Fruit fly (Drosophila melanogaster) whole organism, embryonic: ENCODE results near the gene RpL13.
A peak's percentile ranks its signal among the peaks of the same experiment; 100 is the strongest.

ENCODE experiments used
- Atf-2 ChIP-seq: fragments of 200-800 bp; sonication (Bioruptor generic); optimal IDR thresholded peaks from 2 replicates; lab custom pipeline; 2016; ENCODE audit warnings: missing biosample characterization, missing genetic modification characterization
- Atf6 ChIP-seq: fragments of 200-800 bp; sonication (Bioruptor generic); IDR thresholded peaks from 2 replicates; pipeline ENCODE4 v1.3.6; 2022; ENCODE audit warnings: missing biosample characterization, missing genetic modification characterization
- Bteb2 ChIP-seq: fragments of 200-800 bp; sonication (Bioruptor generic); optimal IDR thresholded peaks from 2 replicates; lab custom pipeline; 2016; ENCODE audit warnings: missing biosample characterization, missing genetic modification characterization
- CG12155 ChIP-seq: fragments of 200-800 bp; sonication (Bioruptor generic); optimal IDR thresholded peaks from 3 replicates; lab custom pipeline; 2016; ENCODE audit warnings: missing biosample characterization, missing genetic modification characterization
- CG12299 ChIP-seq: fragments of 200-800 bp; sonication (Bioruptor generic); optimal IDR thresholded peaks from 2 replicates; lab custom pipeline; 2018; ENCODE audit warnings: missing biosample characterization, mild to moderate bottlenecking, missing genetic modification characterization
- CG12659 ChIP-seq: fragments of 200-800 bp; sonication (Bioruptor generic); optimal IDR thresholded peaks from 3 replicates; lab custom pipeline; 2017; ENCODE audit warnings: mild to moderate bottlenecking, missing biosample characterization, missing genetic modification reagents, missing genetic modification characterization
- CG13894 ChIP-seq: fragments of 200-800 bp; sonication (Bioruptor generic); optimal IDR thresholded peaks from 3 replicates; lab custom pipeline; 2018; ENCODE audit warnings: missing biosample characterization, mild to moderate bottlenecking, missing genetic modification characterization, moderate library complexity
- CG14050 ChIP-seq: fragments of 200-800 bp; sonication (Bioruptor generic); IDR thresholded peaks from 3 replicates; pipeline ENCODE4 v1.3.6; 2022; ENCODE audit warnings: missing biosample characterization, missing genetic modification characterization
- CG15479 ChIP-seq: fragments of 200-800 bp; sonication (Bioruptor generic); optimal IDR thresholded peaks from 3 replicates; lab custom pipeline; 2019; ENCODE audit warnings: missing biosample characterization, mild to moderate bottlenecking, missing genetic modification characterization, moderate library complexity
- CG16813 ChIP-seq: fragments of 200-800 bp; sonication (Bioruptor generic); IDR thresholded peaks from 3 replicates; pipeline ENCODE4 v1.3.6; 2022; ENCODE audit warnings: missing biosample characterization, missing genetic modification characterization; ENCODE audit not compliant: partially characterized antibody
- CG17328 ChIP-seq: fragments of 200-800 bp; sonication (Bioruptor generic); IDR thresholded peaks from 2 replicates; pipeline ENCODE4 v1.3.6; 2022; ENCODE audit warnings: missing biosample characterization, missing genetic modification characterization
- CG2712 ChIP-seq: fragments of 200-800 bp; optimal IDR thresholded peaks from 3 replicates; lab custom pipeline; 2019; ENCODE audit warnings: missing biosample characterization, mild to moderate bottlenecking, missing genetic modification characterization, moderate library complexity
- CG30020 ChIP-seq: fragments of 200-800 bp; optimal IDR thresholded peaks from 2 replicates; lab custom pipeline; 2019; ENCODE audit warnings: missing biosample characterization, mild to moderate bottlenecking, missing genetic modification characterization, moderate library complexity
- CG33557 ChIP-seq: fragments of 200-800 bp; sonication (Bioruptor generic); optimal IDR thresholded peaks from 2 replicates; lab custom pipeline; 2019; ENCODE audit warnings: missing biosample characterization, mild to moderate bottlenecking, missing genetic modification characterization, moderate library complexity
- CG6272 ChIP-seq: fragments of 200-800 bp; sonication (Bioruptor generic); IDR thresholded peaks from 2 replicates; pipeline ENCODE4 v1.3.6; 2022; ENCODE audit warnings: missing biosample characterization, missing genetic modification characterization
- CG6683 ChIP-seq: fragments of 200-800 bp; sonication (Bioruptor generic); optimal IDR thresholded peaks from 2 replicates; lab custom pipeline; 2017; ENCODE audit warnings: missing biosample characterization, mild to moderate bottlenecking, missing genetic modification characterization, missing genetic modification reagents
- CG6854 ChIP-seq: fragments of 200-800 bp; sonication (Bioruptor generic); optimal IDR thresholded peaks from 3 replicates; lab custom pipeline; 2017; ENCODE audit warnings: missing biosample characterization, mild to moderate bottlenecking, missing genetic modification characterization
- CG7987 ChIP-seq: fragments of 200-800 bp; sonication (Bioruptor generic); optimal IDR thresholded peaks from 2 replicates; lab custom pipeline; 2018; ENCODE audit warnings: missing biosample characterization, mild to moderate bottlenecking, missing genetic modification characterization, moderate library complexity
- CG8478 ChIP-seq: fragments of >200 bp; optimal IDR thresholded peaks from 2 replicates; lab custom pipeline; 2018
- CG8924 ChIP-seq: fragments of 200-800 bp; optimal IDR thresholded peaks from 3 replicates; lab custom pipeline; 2019; ENCODE audit warnings: missing biosample characterization, mild to moderate bottlenecking, missing genetic modification characterization, moderate library complexity
- CG9609 ChIP-seq: fragments of 200-800 bp; sonication (Bioruptor generic); optimal IDR thresholded peaks from 3 replicates; lab custom pipeline; 2016; ENCODE audit warnings: missing biosample characterization, missing genetic modification characterization
- Dbx ChIP-seq: fragments of 200-800 bp; sonication (Bioruptor generic); IDR thresholded peaks from 3 replicates; pipeline ENCODE4 v1.3.6; 2022; ENCODE audit warnings: missing biosample characterization, missing genetic modification characterization
- Dref ChIP-seq: fragments of 200-800 bp; sonication (Bioruptor generic); IDR thresholded peaks from 2 replicates; pipeline ENCODE4 v1.3.6; 2022; ENCODE audit warnings: missing biosample characterization, missing genetic modification characterization
- HLH4C ChIP-seq: fragments of 200-800 bp; sonication (Bioruptor generic); IDR thresholded peaks from 3 replicates; pipeline ENCODE4 v1.3.6; 2022; ENCODE audit warnings: missing biosample characterization, missing genetic modification characterization; ENCODE audit not compliant: partially characterized antibody
- Hr78 ChIP-seq, 2 experiments: fragments of 200-800 bp in 1 of 2; fragments of >200 bp in 1 of 2; sonication (Bioruptor generic) in 1 of 2; optimal IDR thresholded peaks; 2 replicates each; lab custom pipeline; 2017 to 2019; ENCODE audit warnings: missing biosample characterization in 2 of 2, missing genetic modification characterization in 2 of 2, mild to moderate bottlenecking in 1 of 2, moderate library complexity in 1 of 2
- MTF-1 ChIP-seq: fragments of 200-800 bp; sonication (Bioruptor generic); optimal IDR thresholded peaks from 2 replicates; lab custom pipeline; 2018; ENCODE audit warnings: missing biosample characterization, mild to moderate bottlenecking, missing genetic modification characterization, borderline replicate concordance
- Nf-YB ChIP-seq: fragments of 200-800 bp; sonication (Bioruptor generic); optimal IDR thresholded peaks from 3 replicates; lab custom pipeline; 2019; ENCODE audit warnings: missing biosample characterization, mild to moderate bottlenecking, missing genetic modification characterization, moderate library complexity
- Oli ChIP-seq: fragments of 200-800 bp; sonication (Bioruptor generic); optimal IDR thresholded peaks from 2 replicates; lab custom pipeline; 2018; ENCODE audit warnings: missing biosample characterization, mild to moderate bottlenecking, missing genetic modification characterization, moderate library complexity
- Pdp1 ChIP-seq, 2 experiments: fragments of 200-800 bp; sonication (Bioruptor generic); optimal IDR thresholded peaks; 3 replicates each; lab custom pipeline; 2016; ENCODE audit warnings: missing biosample characterization in 2 of 2, missing genetic modification characterization in 2 of 2, mild to moderate bottlenecking in 1 of 2, moderate library complexity in 1 of 2
- Six4 ChIP-seq: fragments of 200-800 bp; sonication (Bioruptor generic); optimal IDR thresholded peaks from 2 replicates; lab custom pipeline; 2016; ENCODE audit warnings: missing biosample characterization, missing genetic modification characterization
- Sox100B ChIP-seq: fragments of 200-800 bp; sonication (Bioruptor generic); optimal IDR thresholded peaks from 3 replicates; lab custom pipeline; 2018; ENCODE audit warnings: missing biosample characterization, mild to moderate bottlenecking, missing genetic modification characterization
- Xbp1 ChIP-seq: fragments of 200-800 bp; sonication (Bioruptor generic); optimal IDR thresholded peaks from 3 replicates; lab custom pipeline; 2016; ENCODE audit warnings: missing biosample characterization, mild to moderate bottlenecking, missing genetic modification characterization
- ase ChIP-seq: fragments of 200-800 bp; sonication (Bioruptor generic); IDR thresholded peaks from 3 replicates; pipeline ENCODE4 v1.3.6; 2022; ENCODE audit warnings: missing biosample characterization, missing genetic modification characterization
- br ChIP-seq: fragments of >200 bp; optimal IDR thresholded peaks from 2 replicates; lab custom pipeline; 2017
- dati ChIP-seq: fragments of 200-800 bp; sonication (Bioruptor generic); IDR thresholded peaks from 2 replicates; pipeline ENCODE4 v1.3.6; 2022; ENCODE audit warnings: missing biosample characterization, missing genetic modification characterization
- emc ChIP-seq: fragments of 200-800 bp; sonication (Bioruptor generic); optimal IDR thresholded peaks from 2 replicates; lab custom pipeline; 2016; ENCODE audit warnings: missing biosample characterization, missing genetic modification characterization
- fd64A ChIP-seq: fragments of 200-800 bp; sonication (Bioruptor generic); optimal IDR thresholded peaks from 3 replicates; lab custom pipeline; 2018; ENCODE audit warnings: missing biosample characterization, mild to moderate bottlenecking, missing genetic modification characterization
- hbn ChIP-seq: fragments of 200-800 bp; sonication (Bioruptor generic); IDR thresholded peaks from 2 replicates; pipeline ENCODE4 v1.3.6; 2022; ENCODE audit warnings: missing biosample characterization, missing genetic modification characterization; ENCODE audit not compliant: partially characterized antibody
- kah ChIP-seq: fragments of 200-800 bp; sonication (Bioruptor generic); optimal IDR thresholded peaks from 2 replicates; lab custom pipeline; 2018; ENCODE audit warnings: missing biosample characterization, mild to moderate bottlenecking, missing genetic modification characterization
- ken ChIP-seq: fragments of 200-800 bp; sonication (Bioruptor generic); IDR thresholded peaks from 3 replicates; pipeline ENCODE4 v1.3.6; 2022; ENCODE audit warnings: missing biosample characterization, missing genetic modification characterization
- lmd ChIP-seq: fragments of 200-800 bp; sonication (Bioruptor generic); IDR thresholded peaks from 2 replicates; pipeline ENCODE4 v1.3.6; 2022; ENCODE audit warnings: missing biosample characterization, missing genetic modification characterization
- maf-S ChIP-seq: fragments of 200-800 bp; sonication (Bioruptor generic); optimal IDR thresholded peaks from 2 replicates; lab custom pipeline; 2016; ENCODE audit warnings: missing biosample characterization, missing genetic modification characterization
- prd ChIP-seq, 3 experiments: fragments of >200 bp in 2 of 3; fragments of 200-800 bp in 1 of 3; sonication (Bioruptor generic) in 1 of 3; optimal IDR thresholded peaks in 2 of 3; IDR thresholded peaks in 1 of 3; 2 replicates in 2 of 3; 3 replicates in 1 of 3; pipeline versions ENCODE4 v1.3.6 to Lab custom; 2017 to 2022; ENCODE audit warnings: missing biosample characterization in 1 of 3, missing genetic modification characterization in 1 of 3
- schlank ChIP-seq: fragments of 200-800 bp; sonication (Bioruptor generic); optimal IDR thresholded peaks from 2 replicates; lab custom pipeline; 2018; ENCODE audit warnings: missing biosample characterization, mild to moderate bottlenecking, missing genetic modification characterization
- sob ChIP-seq: fragments of 200-800 bp; sonication (Bioruptor generic); IDR thresholded peaks from 2 replicates; pipeline ENCODE4 v1.3.6; 2022; ENCODE audit warnings: missing biosample characterization, missing genetic modification characterization
- sr ChIP-seq: fragments of 200-800 bp; sonication (Bioruptor generic); IDR thresholded peaks from 3 replicates; pipeline ENCODE4 v1.3.6; 2022; ENCODE audit warnings: missing biosample characterization, missing genetic modification characterization
- trem ChIP-seq: fragments of 200-800 bp; optimal IDR thresholded peaks from 3 replicates; lab custom pipeline; 2019; ENCODE audit warnings: missing biosample characterization, mild to moderate bottlenecking, missing genetic modification characterization, moderate library complexity
- tup ChIP-seq: fragments of 200-800 bp; sonication (Bioruptor generic); optimal IDR thresholded peaks from 2 replicates; lab custom pipeline; 2016; ENCODE audit warnings: missing biosample characterization, mild to moderate bottlenecking, missing genetic modification characterization, moderate library complexity
- unc-4 ChIP-seq: fragments of 200-800 bp; sonication (Bioruptor generic); IDR thresholded peaks from 2 replicates; pipeline ENCODE4 v1.3.6; 2022; ENCODE audit warnings: missing biosample characterization, missing genetic modification characterization; ENCODE audit not compliant: partially characterized antibody
- unpg ChIP-seq: fragments of 200-800 bp; sonication (Bioruptor generic); optimal IDR thresholded peaks from 3 replicates; lab custom pipeline; 2018; ENCODE audit warnings: missing biosample characterization, mild to moderate bottlenecking, missing genetic modification characterization, moderate library complexity
- vvl ChIP-seq: fragments of 200-800 bp; sonication (Bioruptor generic); IDR thresholded peaks from 2 replicates; pipeline ENCODE4 v1.3.6; 2022; ENCODE audit warnings: missing biosample characterization, missing genetic modification characterization

Gene RpL13

DNA sequence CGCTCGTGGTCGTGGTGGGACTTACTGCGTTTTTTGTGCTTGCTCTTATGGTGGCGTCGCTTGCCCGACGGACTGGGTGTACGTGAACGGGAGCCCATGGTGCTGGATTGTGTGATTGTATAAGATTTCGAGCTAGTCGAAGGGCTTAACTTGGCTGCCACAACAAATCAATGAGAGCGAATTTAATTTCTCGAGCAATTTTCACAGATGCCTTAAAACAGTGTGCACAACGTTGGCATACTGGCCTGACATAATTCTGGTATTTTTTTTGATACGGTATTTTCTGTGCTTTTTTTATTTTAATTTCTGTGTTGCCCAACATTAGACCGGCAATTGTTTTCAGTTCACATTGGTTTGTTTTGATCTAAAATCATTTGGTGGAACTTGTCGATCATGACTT lies 29.2 kb upstream of the RpL13 start, which contains the start of gene Arglu1 (continued):
- TF ChIP-seq CG12659 (GFP tag; lab: Kevin White, UChicago) (no peak), Six4 (GFP tag; lab: Kevin White, UChicago) (no peak), unpg (GFP tag; lab: Kevin White, UChicago) (no peak), schlank (no peak), prd (optimal IDR thresholded peaks at IDR 0.05; lab: Kevin White, UChicago) (no peak), prd (GFP tag; IDR thresholded peaks at IDR 0.05; lab: Robert Waterston, UW) (no peak), vvl (GFP tag; lab: Robert Waterston, UW) (0 out of 2 replicates have a peak, but pooled peaks have one; percentile 35), CG2712 (tag; lab: Kevin White, UChicago) (peak; percentile 28), kah (GFP tag; lab: Kevin White, UChicago) (no peak), Hr78 (GFP tag; optimal IDR thresholded peaks at IDR 0.05; lab: Kevin White, UChicago) (no peak), maf-S (GFP tag; lab: Kevin White, UChicago) (no peak), hbn (GFP tag; lab: Robert Waterston, UW) (no peak), CG30020 (tag; lab: Kevin White, UChicago) (no peak), Bteb2 (no peak), trem (tag; lab: Kevin White, UChicago) (peak; percentile 8), Atf-2 (no peak), emc (no peak), CG16813 (GFP tag; lab: Robert Waterston, UW) (no peak), ken (GFP tag; lab: Robert Waterston, UW) (no peak), Nf-YB (GFP tag; lab: Kevin White, UChicago) (no peak), CG7987 (no peak), sr (GFP tag; lab: Robert Waterston, UW) (no peak), unc-4 (no peak), Sox100B (GFP tag; lab: Kevin White, UChicago) (no peak), HLH4C (GFP tag; lab: Robert Waterston, UW) (no peak), tup (GFP tag; lab: Kevin White, UChicago) (no peak), sob (GFP tag; lab: Robert Waterston, UW) (peak; percentile 57; the same call in 1 of the 2 replicates), Dref (0 out of 2 replicates have a peak, but pooled peaks have one; percentile 34), Dbx (GFP tag; lab: Robert Waterston, UW) (peak; percentile 57; the same call in 1 of the 3 replicates), Atf6 (GFP tag; lab: Robert Waterston, UW) (no peak), CG14050 (GFP tag; lab: Robert Waterston, UW) (no peak), ase (GFP tag; lab: Robert Waterston, UW) (no peak), Xbp1 (GFP tag; lab: Kevin White, UChicago) (no peak), CG6272 (GFP tag; lab: Robert Waterston, UW) (no peak), CG15479 (no peak), CG13894 (tag; lab: Kevin White, UChicago) (no peak), CG9609 (GFP tag; lab: Kevin White, UChicago) (no peak), lmd (peak; percentile 26; the same call in 1 of the 2 replicates), CG12299 (tag; lab: Kevin White, UChicago) (no peak), CG8478 (no peak), CG17328 (GFP tag; lab: Robert Waterston, UW) (no peak), Pdp1 (GFP tag; optimal IDR thresholded peaks at IDR 0.05; lab: Kevin White, UChicago) (peak in 1 of 2 experiments; percentile 81), br (lab: Kevin White, UChicago) (no peak), CG8924 (tag; lab: Kevin White, UChicago) (no peak), MTF-1 (no peak), dati (no peak), CG12155 (GFP tag; lab: Kevin White, UChicago) (no peak), fd64A (GFP tag; lab: Kevin White, UChicago) (no peak), Oli (no peak), CG6683 (GFP tag; lab: Kevin White, UChicago) (no peak), CG33557 (no peak), CG6854 (GFP tag; lab: Kevin White, UChicago) (no peak)
